Worm (Caenorhabditis elegans) whole organism, mixed stage, embryonic: ENCODE results near the gene K12B6.11.

ENCODE experiments used
- M03D4.4 ChIP-seq: sonication (generic microtip); optimal IDR thresholded peaks from 2 replicates; lab custom pipeline; 2017; ENCODE audit warnings: mild to moderate bottlenecking, missing genetic modification characterization, missing compliant biosample characterization
- bed-3 ChIP-seq: fragments of 200-800 bp; sonication (Bioruptor generic); optimal IDR thresholded peaks from 3 replicates; lab custom pipeline; 2018; ENCODE audit warnings: mild to moderate bottlenecking, missing genetic modification characterization, moderate library complexity, missing compliant biosample characterization
- blmp-1 ChIP-seq: fragments of 150-350 bp; optimal IDR thresholded peaks from 2 replicates; lab custom pipeline; 2014; ENCODE audit warnings: missing biosample characterization, missing genetic modification characterization
- ceh-39 ChIP-seq: fragments of 150-350 bp; optimal IDR thresholded peaks from 2 replicates; lab custom pipeline; 2014; ENCODE audit warnings: missing biosample characterization, missing genetic modification characterization
- ceh-43 ChIP-seq: fragments of 200-800 bp; sonication (Bioruptor generic); optimal IDR thresholded peaks from 2 replicates; lab custom pipeline; 2018; ENCODE audit warnings: mild to moderate bottlenecking, missing genetic modification characterization, moderate library complexity, missing compliant biosample characterization
- ceh-83 ChIP-seq: fragments of 200-800 bp; sonication (Bioruptor generic); optimal IDR thresholded peaks from 2 replicates; lab custom pipeline; 2018; ENCODE audit warnings: mild to moderate bottlenecking, missing genetic modification characterization, missing compliant biosample characterization
- ces-1 ChIP-seq: fragments of 150-350 bp; optimal IDR thresholded peaks from 2 replicates; lab custom pipeline; 2014; ENCODE audit warnings: missing biosample characterization, missing genetic modification reagents, missing genetic modification characterization
- cnd-1 ChIP-seq: fragments of 200-800 bp; sonication (Bioruptor generic); optimal IDR thresholded peaks from 2 replicates; lab custom pipeline; 2018; ENCODE audit warnings: mild to moderate bottlenecking, missing genetic modification characterization, missing compliant biosample characterization
- drap-1 ChIP-seq: fragments of 200-800 bp; sonication (Bioruptor generic); optimal IDR thresholded peaks from 3 replicates; lab custom pipeline; 2018; ENCODE audit warnings: mild to moderate bottlenecking, missing genetic modification characterization, missing compliant biosample characterization
- elt-1 ChIP-seq: sonication (generic microtip); optimal IDR thresholded peaks from 2 replicates; lab custom pipeline; 2017; ENCODE audit warnings: missing genetic modification characterization, mild to moderate bottlenecking, missing compliant biosample characterization, antibody characterized with exemption, moderate library complexity, borderline replicate concordance; ENCODE audit not compliant: insufficient read depth
- elt-3 ChIP-seq: fragments of 150-350 bp; optimal IDR thresholded peaks from 2 replicates; lab custom pipeline; 2014; ENCODE audit warnings: missing biosample characterization, missing genetic modification characterization
- flh-1 ChIP-seq: fragments of 200-800 bp; sonication (Bioruptor generic); optimal IDR thresholded peaks from 2 replicates; lab custom pipeline; 2018; ENCODE audit warnings: mild to moderate bottlenecking, missing genetic modification characterization, moderate library complexity, missing compliant biosample characterization
- ham-2 ChIP-seq: fragments of 200-800 bp; sonication (Bioruptor generic); optimal IDR thresholded peaks from 2 replicates; lab custom pipeline; 2018; ENCODE audit warnings: mild to moderate bottlenecking, missing genetic modification characterization, missing compliant biosample characterization
- hlh-1 ChIP-seq: fragments of 150-350 bp; optimal IDR thresholded peaks from 2 replicates; lab custom pipeline; 2014; ENCODE audit warnings: missing biosample characterization, missing genetic modification reagents, missing genetic modification characterization
- lin-13 ChIP-seq: fragments of 150-350 bp; optimal IDR thresholded peaks from 2 replicates; lab custom pipeline; 2014; ENCODE audit warnings: missing biosample characterization, missing genetic modification characterization
- lin-32 ChIP-seq: fragments of 200-800 bp; sonication (Bioruptor generic); optimal IDR thresholded peaks from 2 replicates; lab custom pipeline; 2018; ENCODE audit warnings: mild to moderate bottlenecking, missing genetic modification characterization, missing compliant biosample characterization
- lsy-2 ChIP-seq: fragments of 150-350 bp; optimal IDR thresholded peaks from 2 replicates; lab custom pipeline; 2014; ENCODE audit warnings: missing biosample characterization, missing genetic modification characterization
- mab-5 ChIP-seq: fragments of 150-350 bp; optimal IDR thresholded peaks from 2 replicates; lab custom pipeline; 2014; ENCODE audit warnings: missing biosample characterization, missing genetic modification characterization
- mep-1 ChIP-seq: fragments of 150-350 bp; optimal IDR thresholded peaks from 2 replicates; lab custom pipeline; 2017; ENCODE audit warnings: missing biosample characterization, missing genetic modification reagents, missing genetic modification characterization, inconsistent platforms
- mls-2 ChIP-seq: sonication (generic microtip); optimal IDR thresholded peaks from 2 replicates; lab custom pipeline; 2016; ENCODE audit warnings: mild to moderate bottlenecking, missing genetic modification characterization, moderate library complexity, missing compliant biosample characterization
- nhr-12 ChIP-seq: fragments of 150-350 bp; optimal IDR thresholded peaks from 2 replicates; lab custom pipeline; 2014; ENCODE audit warnings: missing biosample characterization, missing genetic modification characterization
- nhr-2 ChIP-seq: fragments of 150-350 bp; optimal IDR thresholded peaks from 2 replicates; lab custom pipeline; 2014; ENCODE audit warnings: missing biosample characterization, missing genetic modification characterization
- nhr-28 ChIP-seq: fragments of 150-350 bp; optimal IDR thresholded peaks from 2 replicates; lab custom pipeline; 2014; ENCODE audit warnings: missing biosample characterization, missing genetic modification characterization
- nhr-76 ChIP-seq: sonication (generic microtip); optimal IDR thresholded peaks from 2 replicates; lab custom pipeline; 2017; ENCODE audit warnings: missing biosample characterization, missing genetic modification characterization
- pha-4 ChIP-seq: fragments of 150-350 bp; optimal IDR thresholded peaks from 2 replicates; lab custom pipeline; 2018; ENCODE audit warnings: missing biosample characterization, missing genetic modification reagents, missing genetic modification characterization
- sem-2 ChIP-seq: fragments of 200-800 bp; sonication (Bioruptor generic); optimal IDR thresholded peaks from 2 replicates; lab custom pipeline; 2018; ENCODE audit warnings: mild to moderate bottlenecking, missing genetic modification characterization, missing compliant biosample characterization
- sptf-1 ChIP-seq: sonication (generic microtip); optimal IDR thresholded peaks from 2 replicates; lab custom pipeline; 2017; ENCODE audit warnings: mild to moderate bottlenecking, missing genetic modification characterization, moderate library complexity, missing compliant biosample characterization
- tbx-8 ChIP-seq: fragments of 200-800 bp; sonication (Bioruptor generic); optimal IDR thresholded peaks from 2 replicates; lab custom pipeline; 2018; ENCODE audit warnings: mild to moderate bottlenecking, missing genetic modification characterization, moderate library complexity, missing compliant biosample characterization
- unc-120 ChIP-seq: sonication (generic microtip); optimal IDR thresholded peaks from 2 replicates; lab custom pipeline; 2017; ENCODE audit warnings: missing genetic modification characterization, missing compliant biosample characterization; ENCODE audit not compliant: poor library complexity, severe bottlenecking
- unc-62 ChIP-seq: fragments of 150-350 bp; optimal IDR thresholded peaks from 2 replicates; lab custom pipeline; 2014; ENCODE audit warnings: missing biosample characterization, missing genetic modification reagents, missing genetic modification characterization
- zip-8 ChIP-seq: fragments of 150-350 bp; optimal IDR thresholded peaks from 2 replicates; lab custom pipeline; 2014; ENCODE audit warnings: missing biosample characterization, missing genetic modification characterization

Gene K12B6.11

ce11 chrV:6302465-6302864 is 13.8 kb downstream of the K12B6.11 start:
- peak; percentile 89 for TF ChIP-seq elt-1 (tag; lab: Kevin White, UChicago)
- TF ChIP-seq flh-1 (GFP tag; lab: Kevin White, UChicago) = no peak

- TF ChIP-seq mep-1 (tag; lab: Kevin White, UChicago) (no peak), tbx-8 (GFP tag; lab: Kevin White, UChicago) (no peak), ceh-43 (GFP tag; lab: Kevin White, UChicago) (no peak), flh-1 (GFP tag; lab: Kevin White, UChicago) (no peak), elt-1 (tag; lab: Kevin White, UChicago) (no peak), nhr-28 (tag; lab: Kevin White, UChicago) (no peak), hlh-1 (tag; lab: Kevin White, UChicago) (no peak), nhr-12 (tag; lab: Kevin White, UChicago) (no peak), lin-32 (GFP tag; lab: Kevin White, UChicago) (no peak), elt-3 (no peak), ceh-39 (tag; lab: Kevin White, UChicago) (no peak), sem-2 (GFP tag; lab: Kevin White, UChicago) (no peak), blmp-1 (tag; lab: Kevin White, UChicago) (no peak), zip-8 (no peak), sptf-1 (no peak), nhr-76 (no peak), cnd-1 (tag; lab: Kevin White, UChicago) (no peak), unc-120 (tag; lab: Kevin White, UChicago) (no peak), lin-13 (tag; lab: Kevin White, UChicago) (no peak)
Observed at ce11 chrV:6303471-6303870, 14.8 kb downstream of the K12B6.11 start, which contains the start of gene sago-1. TSS of gene sago-1 (plus strand) at chrV:6303771.

- no peak for TF ChIP-seq bed-3 (GFP tag; lab: Kevin White, UChicago)
- TF ChIP-seq flh-1 (GFP tag; lab: Kevin White, UChicago) = no peak
- no peak for TF ChIP-seq nhr-2 (tag; lab: Kevin White, UChicago)
- no peak for TF ChIP-seq zip-8
- TF ChIP-seq blmp-1 (tag; lab: Kevin White, UChicago) = no peak
- TF ChIP-seq hlh-1 (tag; lab: Kevin White, UChicago) = no peak
- TF ChIP-seq mab-5 = no peak
- no peak for TF ChIP-seq lin-32 (GFP tag; lab: Kevin White, UChicago)
- TF ChIP-seq elt-1 (tag; lab: Kevin White, UChicago) = no peak
- TF ChIP-seq lsy-2 (tag; lab: Kevin White, UChicago) = no peak
- TF ChIP-seq unc-120 (tag; lab: Kevin White, UChicago) = no peak
- TF ChIP-seq drap-1 = no peak
Observed at ce11 chrV:6311936-6312335, 23.2 kb downstream of the K12B6.11 start.

ce11 chrV:6316632-6317031 is 27.9 kb downstream of the K12B6.11 start, which contains the start of gene cest-24:
TSS of gene cest-24 (plus strand) at chrV:6316932.
- TF ChIP-seq lin-13 (tag; lab: Kevin White, UChicago) = no peak
- no peak for TF ChIP-seq unc-120 (tag; lab: Kevin White, UChicago)
- no peak for TF ChIP-seq lsy-2 (tag; lab: Kevin White, UChicago)
- TF ChIP-seq lin-32 (GFP tag; lab: Kevin White, UChicago) = no peak
- TF ChIP-seq pha-4 (tag; lab: Kevin White, UChicago) = no peak
- no peak for TF ChIP-seq nhr-12 (tag; lab: Kevin White, UChicago)
- TF ChIP-seq mls-2 = no peak
- no peak for TF ChIP-seq sem-2 (GFP tag; lab: Kevin White, UChicago)
- TF ChIP-seq drap-1 = no peak
- no peak for TF ChIP-seq nhr-28 (tag; lab: Kevin White, UChicago)
- TF ChIP-seq ceh-43 (GFP tag; lab: Kevin White, UChicago) = no peak
- TF ChIP-seq hlh-1 (tag; lab: Kevin White, UChicago) = no peak
- no peak for TF ChIP-seq ces-1

ce11 chrV:6317928-6318327 is 29.2 kb downstream of the K12B6.11 start:
- TF ChIP-seq mls-2 = no peak
- no peak for TF ChIP-seq ceh-83 (GFP tag; lab: Kevin White, UChicago)
- no peak for TF ChIP-seq ces-1
- TF ChIP-seq bed-3 (GFP tag; lab: Kevin White, UChicago) = no peak

DNA sequence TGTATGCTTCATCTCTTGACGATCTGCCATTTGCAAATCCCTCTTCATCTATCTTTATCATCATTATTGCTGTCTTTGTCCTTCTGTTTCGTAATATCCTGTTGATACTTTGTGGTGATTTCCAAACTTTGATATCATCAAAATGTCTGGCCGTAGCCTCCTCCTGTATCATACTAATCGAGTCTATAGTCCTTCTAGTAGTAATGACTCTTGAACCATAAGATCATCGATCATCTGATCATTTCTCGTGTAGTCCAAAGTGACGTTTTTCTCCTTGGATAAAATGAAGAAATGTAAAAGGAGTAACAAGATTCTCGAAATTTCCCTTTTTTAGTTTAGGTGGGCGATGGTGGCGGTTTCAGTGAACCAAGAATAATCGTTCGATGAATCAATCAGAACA is 30.7 kb downstream of the K12B6.11 start:
- no peak for TF ChIP-seq nhr-28 (tag; lab: Kevin White, UChicago)
- TF ChIP-seq ceh-39 (tag; lab: Kevin White, UChicago) = no peak
- no peak for TF ChIP-seq sptf-1
- no peak for TF ChIP-seq flh-1 (GFP tag; lab: Kevin White, UChicago)
- no peak for TF ChIP-seq cnd-1 (tag; lab: Kevin White, UChicago)
- TF ChIP-seq unc-62 (GFP tag; lab: Kevin White, UChicago) = no peak
- no peak for TF ChIP-seq drap-1
- no peak for TF ChIP-seq lsy-2 (tag; lab: Kevin White, UChicago)
- TF ChIP-seq ham-2 = no peak
- no peak for TF ChIP-seq lin-13 (tag; lab: Kevin White, UChicago)
- no peak for TF ChIP-seq ceh-43 (GFP tag; lab: Kevin White, UChicago)
- TF ChIP-seq blmp-1 (tag; lab: Kevin White, UChicago) = no peak
- TF ChIP-seq M03D4.4 = no peak
- TF ChIP-seq, all 35 proteins: peak for 0
